Worm (Caenorhabditis elegans) whole organism, L4 larva: ENCODE data around the gene his-37.

ENCODE experiments used
- F10B5.3 ChIP-seq: sonication (generic microtip); optimal IDR thresholded peaks from 2 replicates; lab custom pipeline; 2016; ENCODE audit warnings: mild to moderate bottlenecking, missing genetic modification characterization, missing compliant biosample characterization
- F26F4.8 ChIP-seq: fragments of 200-800 bp; sonication (Bioruptor generic); conservative IDR thresholded peaks from 2 replicates; pipeline ENCODE4 v1.3.6; 2022; ENCODE audit warnings: missing genetic modification characterization, missing compliant biosample characterization
- T26A8.4 ChIP-seq: fragments of 200-800 bp; sonication (Bioruptor generic); IDR thresholded peaks from 2 replicates; pipeline ENCODE4 v1.3.6; 2022; ENCODE audit warnings: missing genetic modification characterization, missing compliant biosample characterization
- Y48G9A.11 ChIP-seq: fragments of 200-800 bp; sonication (Bioruptor generic); IDR thresholded peaks from 2 replicates; pipeline ENCODE4 v1.3.6; 2022; ENCODE audit warnings: missing genetic modification reagents, missing genetic modification characterization, missing compliant biosample characterization
- ZK337.2 ChIP-seq: fragments of 200-800 bp; sonication (Bioruptor generic); IDR thresholded peaks from 2 replicates; pipeline ENCODE4 v1.3.6; 2022; ENCODE audit warnings: missing genetic modification reagents, missing genetic modification characterization, missing compliant biosample characterization
- aha-1 ChIP-seq: fragments of 150-350 bp; peaks from one replicate; lab custom pipeline; 2014; ENCODE audit warnings: missing biosample characterization, missing genetic modification characterization
- ceh-82 ChIP-seq: sonication (generic microtip); optimal IDR thresholded peaks from 2 replicates; lab custom pipeline; 2017; ENCODE audit warnings: missing biosample characterization, missing genetic modification characterization
- ctbp-1 ChIP-seq: fragments of 200-800 bp; sonication (Bioruptor generic); IDR thresholded peaks from 2 replicates; pipeline ENCODE4 v1.3.6; 2022; ENCODE audit warnings: missing genetic modification reagents, missing genetic modification characterization, missing compliant biosample characterization
- daf-19 ChIP-seq: fragments of 200-800 bp; sonication (Bioruptor generic); conservative IDR thresholded peaks from 2 replicates; pipeline ENCODE4 v1.3.6; 2022; ENCODE audit warnings: missing genetic modification characterization, missing compliant biosample characterization
- dmd-6 ChIP-seq: fragments of 200-800 bp; sonication (Bioruptor generic); IDR thresholded peaks from 2 replicates; pipeline ENCODE4 v1.3.6; 2022; ENCODE audit warnings: missing genetic modification reagents, missing genetic modification characterization, missing compliant biosample characterization
- dmd-8 ChIP-seq: fragments of 200-800 bp; sonication (Bioruptor generic); IDR thresholded peaks from 2 replicates; pipeline ENCODE4 v1.3.6; 2022; ENCODE audit warnings: missing genetic modification characterization, missing compliant biosample characterization
- dmd-9 ChIP-seq: fragments of 200-800 bp; sonication (Bioruptor generic); IDR thresholded peaks from 2 replicates; pipeline ENCODE4 v1.3.6; 2022; ENCODE audit warnings: missing genetic modification reagents, missing genetic modification characterization, missing compliant biosample characterization
- dve-1 ChIP-seq: sonication (generic microtip); optimal IDR thresholded peaks from 2 replicates; lab custom pipeline; 2017; ENCODE audit warnings: antibody characterized with exemption, mild to moderate bottlenecking, missing genetic modification characterization, missing compliant biosample characterization; ENCODE audit not compliant: insufficient read depth
- egl-43 ChIP-seq: fragments of 200-800 bp; sonication (Bioruptor generic); IDR thresholded peaks from 2 replicates; pipeline ENCODE4 v1.3.6; 2022; ENCODE audit warnings: missing genetic modification reagents, missing genetic modification characterization, missing compliant biosample characterization
- fos-1 ChIP-seq: fragments of 150-350 bp; optimal IDR thresholded peaks from 2 replicates; lab custom pipeline; 2014; ENCODE audit warnings: missing biosample characterization, missing genetic modification characterization
- hif-1 ChIP-seq, 2 experiments: sonication (generic microtip); optimal IDR thresholded peaks; 2 replicates each; lab custom pipeline; 2016 to 2017; ENCODE audit warnings: missing compliant biosample characterization in 2 of 2, missing genetic modification characterization in 2 of 2, missing genetic modification reagents in 2 of 2, missing genotype in 2 of 2, mild to moderate bottlenecking in 1 of 2
- hlh-11 ChIP-seq: fragments of 200-800 bp; sonication (Bioruptor generic); optimal IDR thresholded peaks from 2 replicates; lab custom pipeline; 2018; ENCODE audit warnings: mild to moderate bottlenecking, missing genetic modification characterization, missing compliant biosample characterization
- lim-7 ChIP-seq: fragments of 200-800 bp; sonication (Bioruptor generic); IDR thresholded peaks from 2 replicates; pipeline ENCODE4 v1.3.6; 2022; ENCODE audit warnings: missing genetic modification characterization, missing compliant biosample characterization
- lin-29 ChIP-seq: fragments of 200-800 bp; sonication (Bioruptor generic); IDR thresholded peaks from 2 replicates; pipeline ENCODE4 v1.3.6; 2022; ENCODE audit warnings: missing genetic modification reagents, missing genetic modification characterization, missing compliant biosample characterization
- lsy-2 ChIP-seq, 2 experiments: fragments of 150-350 bp in 1 of 2; sonication (generic microtip) in 1 of 2; optimal IDR thresholded peaks; 2 replicates each; lab custom pipeline; 2014 to 2017; ENCODE audit warnings: missing biosample characterization in 2 of 2, missing genetic modification characterization in 2 of 2
- mdl-1 ChIP-seq, 2 experiments: fragments of 150-350 bp in 1 of 2; sonication (generic microtip) in 1 of 2; optimal IDR thresholded peaks; 2 replicates each; lab custom pipeline; 2014 to 2017; ENCODE audit warnings: missing biosample characterization in 2 of 2, missing genetic modification characterization in 2 of 2
- mep-1 ChIP-seq: fragments of 150-350 bp; sonication (generic microtip); optimal IDR thresholded peaks from 3 replicates; lab custom pipeline; 2014; ENCODE audit warnings: missing biosample characterization, missing genetic modification characterization
- mxl-3 ChIP-seq: fragments of 200-800 bp; sonication (Bioruptor generic); optimal IDR thresholded peaks from 2 replicates; lab custom pipeline; 2018; ENCODE audit warnings: mild to moderate bottlenecking, missing genetic modification characterization, missing compliant biosample characterization
- nhr-237 ChIP-seq: sonication (generic microtip); optimal IDR thresholded peaks from 2 replicates; lab custom pipeline; 2017; ENCODE audit warnings: missing biosample characterization, missing genetic modification characterization
- nhr-25 ChIP-seq: sonication (generic microtip); optimal IDR thresholded peaks from 2 replicates; lab custom pipeline; 2017; ENCODE audit warnings: missing genetic modification characterization, mild to moderate bottlenecking, missing compliant biosample characterization, antibody characterized with exemption, moderate library complexity, borderline replicate concordance; ENCODE audit not compliant: insufficient read depth
- nhr-28 ChIP-seq: fragments of 150-350 bp; optimal IDR thresholded peaks from 2 replicates; lab custom pipeline; 2014; ENCODE audit warnings: missing biosample characterization, missing genetic modification characterization
- nhr-42 ChIP-seq: fragments of 200-800 bp; sonication (Bioruptor generic); IDR thresholded peaks from 2 replicates; pipeline ENCODE4 v1.3.6; 2022; ENCODE audit warnings: missing genetic modification characterization, missing compliant biosample characterization
- nhr-6 ChIP-seq: fragments of 150-350 bp; optimal IDR thresholded peaks from 2 replicates; lab custom pipeline; 2014; ENCODE audit warnings: missing biosample characterization, missing genetic modification characterization
- php-3 ChIP-seq: fragments of 200-800 bp; sonication (Bioruptor generic); IDR thresholded peaks from 2 replicates; pipeline ENCODE4 v1.3.6; 2022; ENCODE audit warnings: missing genetic modification reagents, missing genetic modification characterization, missing compliant biosample characterization
- set-16 ChIP-seq: fragments of 200-800 bp; sonication (Bioruptor generic); IDR thresholded peaks from 2 replicates; pipeline ENCODE4 v1.3.6; 2022; ENCODE audit warnings: missing genetic modification reagents, missing genetic modification characterization, missing compliant biosample characterization
- spr-1 ChIP-seq: sonication (generic microtip); optimal IDR thresholded peaks from 2 replicates; lab custom pipeline; 2016; ENCODE audit warnings: mild to moderate bottlenecking, missing genetic modification characterization, missing compliant biosample characterization
- tra-1 ChIP-seq: fragments of 200-800 bp; sonication (Bioruptor generic); IDR thresholded peaks from 2 replicates; pipeline ENCODE4 v1.3.6; 2022; ENCODE audit warnings: missing genetic modification reagents, missing genetic modification characterization, missing compliant biosample characterization
- unc-62 ChIP-seq, 3 experiments: fragments of 150-350 bp in 1 of 3; sonication (generic microtip); optimal IDR thresholded peaks in 2 of 3; peaks in 1 of 3; 1 replicate in 1 of 3; 2 replicates in 2 of 3; lab custom pipeline; 2014 to 2017; ENCODE audit warnings: missing biosample characterization in 3 of 3, missing genetic modification characterization in 3 of 3, missing genetic modification reagents in 3 of 3, missing genotype in 1 of 3
- vab-7 ChIP-seq: fragments of 200-800 bp; sonication (Bioruptor generic); IDR thresholded peaks from 2 replicates; pipeline ENCODE4 v1.3.6; 2022; ENCODE audit warnings: missing genetic modification reagents, missing genetic modification characterization, missing compliant biosample characterization
- zag-1 ChIP-seq: fragments of 150-350 bp; optimal IDR thresholded peaks from 2 replicates; lab custom pipeline; 2014; ENCODE audit warnings: missing biosample characterization, missing genetic modification characterization

his-37 gene

ce11 chrV:9516280-9516679, 30.6 kb upstream of the his-37 start (continued):
- TF ChIP-seq lin-29 (GFP tag; lab: Robert Waterston, UW) (no peak), dmd-8 (GFP tag; lab: Robert Waterston, UW) (no peak), mxl-3 (peak; percentile 69), tra-1 (GFP tag; lab: Robert Waterston, UW) (no peak), daf-19 (GFP tag; lab: Robert Waterston, UW) (no peak), mdl-1 (tag; optimal IDR thresholded peaks at IDR 0.05; lab: Kevin White, UChicago) (peak in 1 of 2 experiments; percentile 65), dmd-6 (GFP tag; lab: Robert Waterston, UW) (peak; percentile 84), php-3 (GFP tag; lab: Robert Waterston, UW) (no peak), mep-1 (peak; percentile 42), aha-1 (tag; lab: Kevin White, UChicago) (no peak), nhr-6 (tag; lab: Kevin White, UChicago) (peak; percentile 46), zag-1 (tag; lab: Kevin White, UChicago) (no peak), Y48G9A.11 (GFP tag; lab: Robert Waterston, UW) (no peak), lsy-2 (tag; optimal IDR thresholded peaks at IDR 0.05; lab: Kevin White, UChicago) (peak in 1 of 2 experiments; percentile 52), ceh-82 (no peak), vab-7 (GFP tag; lab: Robert Waterston, UW) (no peak)

DNA sequence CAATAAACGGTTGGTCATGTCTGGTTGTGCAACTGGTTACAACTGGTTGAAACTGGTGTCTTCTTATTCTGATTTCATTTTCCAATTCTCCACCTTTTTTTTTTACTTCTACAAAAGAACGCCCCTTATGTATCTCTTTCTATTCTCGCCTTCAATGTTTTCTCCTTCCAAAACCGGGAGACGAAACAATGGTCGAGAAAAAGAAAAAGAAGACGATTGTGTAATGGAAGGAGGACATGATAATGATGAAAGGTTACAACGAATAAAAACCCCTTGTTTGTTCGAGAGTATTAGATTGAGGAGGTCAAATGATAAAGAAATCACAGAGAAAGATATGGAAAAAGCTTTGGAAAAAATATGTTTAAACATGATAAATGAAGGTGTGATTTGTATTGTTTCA, 28.1 kb upstream of the his-37 start, which contains the start of gene C50F4.8:
TSS of gene C50F4.8 (minus strand) at position 28 of the 400 bp plus-strand sequence.
- TF ChIP-seq dve-1 (tag; lab: Kevin White, UChicago), result peak; percentile 24
- TF ChIP-seq unc-62 (GFP tag; optimal IDR thresholded peaks at IDR 0.05 in 1 of 2; lab: Kevin White, UChicago), result peak in 1 of 2 experiments; percentile 35
- no peak for TF ChIP-seq unc-62 (tag; optimal IDR thresholded peaks at IDR 0.05; lab: Kevin White, UChicago)
- peak; percentile 39 for TF ChIP-seq nhr-28 (tag; lab: Kevin White, UChicago)
- no peak for TF ChIP-seq hlh-11 (tag; lab: Kevin White, UChicago)
- TF ChIP-seq fos-1, result no peak

ce11 chrV:9521697-9522096, 25.2 kb upstream of the his-37 start:
- TF ChIP-seq unc-62 (GFP tag; optimal IDR thresholded peaks at IDR 0.05 in 1 of 2; lab: Kevin White, UChicago) (peak in 1 of 2 experiments; percentile 62), unc-62 (tag; optimal IDR thresholded peaks at IDR 0.05; lab: Kevin White, UChicago) (no peak), ceh-82 (no peak), set-16 (GFP tag; lab: Robert Waterston, UW) (no peak), spr-1 (no peak), aha-1 (tag; lab: Kevin White, UChicago) (peak; percentile 46), dmd-9 (no peak)
- TF ChIP-seq, all 104 proteins: peak for 2

DNA sequence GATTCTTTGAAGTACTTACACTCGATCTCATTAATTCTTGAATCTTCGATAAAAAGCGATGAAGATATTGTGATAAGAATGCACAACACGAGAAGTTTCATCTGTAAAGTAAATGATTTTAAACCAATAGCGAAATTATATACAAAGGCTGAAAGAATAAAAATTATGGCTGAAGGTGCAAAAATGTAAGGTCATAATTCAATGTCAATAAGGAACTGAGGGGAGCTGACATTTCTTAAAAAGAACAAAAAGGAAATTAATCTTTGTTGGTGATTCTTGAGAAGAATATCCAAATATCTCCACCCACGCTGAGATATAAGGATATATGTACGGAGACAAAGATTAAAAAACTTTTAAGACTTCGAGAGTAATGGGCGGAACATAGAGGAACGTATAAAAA, 22.8 kb upstream of the his-37 start, which contains the start of gene C50F4.9:
TSS of gene C50F4.9 (minus strand) at position 101 of the 400 bp plus-strand sequence.
- TF ChIP-seq hif-1 (tag; optimal IDR thresholded peaks at IDR 0.05; lab: Kevin White, UChicago) (no peak), nhr-237 (no peak), spr-1 (no peak), nhr-25 (no peak), lin-29 (GFP tag; lab: Robert Waterston, UW) (no peak), lsy-2 (tag; optimal IDR thresholded peaks at IDR 0.05; lab: Kevin White, UChicago) (no peak), nhr-42 (GFP tag; lab: Robert Waterston, UW) (no peak), F10B5.3 (tag; lab: Kevin White, UChicago) (no peak), F26F4.8 (GFP tag; lab: Robert Waterston, UW) (no peak), egl-43 (GFP tag; lab: Robert Waterston, UW) (no peak), T26A8.4 (GFP tag; lab: Robert Waterston, UW) (no peak), lim-7 (GFP tag; lab: Robert Waterston, UW) (no peak), ctbp-1 (GFP tag; lab: Robert Waterston, UW) (no peak), vab-7 (GFP tag; lab: Robert Waterston, UW) (no peak), ZK337.2 (GFP tag; lab: Robert Waterston, UW) (no peak)
